Worm (Caenorhabditis elegans) whole organism, L3 larva: ENCODE results near the gene tps-1.

Source experiments
- R02D3.7 ChIP-seq: fragments of 150-350 bp; optimal IDR thresholded peaks from 2 replicates; lab custom pipeline; 2014; ENCODE audit warnings: missing biosample characterization, missing genetic modification characterization
- ZK546.5 ChIP-seq: sonication (generic microtip); optimal IDR thresholded peaks from 2 replicates; lab custom pipeline; 2017; ENCODE audit warnings: missing biosample characterization, missing genetic modification characterization
- ama-1 ChIP-seq: fragments of 150-350 bp; optimal IDR thresholded peaks from 2 replicates; lab custom pipeline; 2018
- ceh-16 ChIP-seq: sonication (generic microtip); optimal IDR thresholded peaks from 2 replicates; lab custom pipeline; 2017; ENCODE audit warnings: missing biosample characterization, missing genetic modification characterization
- ceh-28 ChIP-seq: fragments of 150-350 bp; optimal IDR thresholded peaks from 2 replicates; lab custom pipeline; 2014; ENCODE audit warnings: missing biosample characterization, missing genetic modification reagents, missing genetic modification characterization
- ceh-82 ChIP-seq: fragments of 150-350 bp; optimal IDR thresholded peaks from 2 replicates; lab custom pipeline; 2014; ENCODE audit warnings: missing biosample characterization, missing genetic modification characterization
- ceh-9 ChIP-seq: sonication (generic microtip); optimal IDR thresholded peaks from 2 replicates; lab custom pipeline; 2018; ENCODE audit warnings: missing biosample characterization, missing genetic modification characterization
- daf-12 ChIP-seq: fragments of 150-350 bp; optimal IDR thresholded peaks from 2 replicates; lab custom pipeline; 2014; ENCODE audit warnings: missing biosample characterization, missing genetic modification reagents, missing genetic modification characterization
- egl-27 ChIP-seq: sonication (generic microtip); optimal IDR thresholded peaks from 4 replicates; lab custom pipeline; 2017; ENCODE audit warnings: missing biosample characterization, missing genetic modification reagents, missing genetic modification characterization
- egl-5 ChIP-seq: fragments of 150-350 bp; optimal IDR thresholded peaks from 2 replicates; lab custom pipeline; 2017; ENCODE audit warnings: missing biosample characterization, missing genetic modification reagents, missing genetic modification characterization, inconsistent platforms
- elt-2 ChIP-seq: sonication (generic microtip); optimal IDR thresholded peaks from 2 replicates; lab custom pipeline; 2016; ENCODE audit warnings: missing genetic modification reagents, mild to moderate bottlenecking, missing genetic modification characterization, missing compliant biosample characterization
- elt-3 ChIP-seq, 3 experiments: fragments of 150-350 bp in 1 of 3; sonication (generic microtip) in 2 of 3; optimal IDR thresholded peaks; 2 replicates in 2 of 3; 4 replicates in 1 of 3; lab custom pipeline; 2014 to 2017; ENCODE audit warnings: missing biosample characterization in 3 of 3, missing genetic modification characterization in 3 of 3
- eor-1 ChIP-seq, 2 experiments: fragments of 150-350 bp; optimal IDR thresholded peaks; 2 replicates each; lab custom pipeline; 2014 to 2018; ENCODE audit warnings: missing biosample characterization in 2 of 2, missing genetic modification characterization in 2 of 2
- fkh-2 ChIP-seq: fragments of 150-350 bp; optimal IDR thresholded peaks from 2 replicates; lab custom pipeline; 2014; ENCODE audit warnings: missing biosample characterization, missing genetic modification reagents, missing genetic modification characterization
- fos-1 ChIP-seq: fragments of 150-350 bp; optimal IDR thresholded peaks from 2 replicates; lab custom pipeline; 2014; ENCODE audit warnings: missing biosample characterization, missing genetic modification characterization
- jun-1 ChIP-seq: fragments of 150-350 bp; optimal IDR thresholded peaks from 2 replicates; lab custom pipeline; 2014; ENCODE audit warnings: missing biosample characterization, missing genetic modification reagents, missing genetic modification characterization
- lin-15B ChIP-seq: fragments of 150-350 bp; optimal IDR thresholded peaks from 2 replicates; lab custom pipeline; 2014; ENCODE audit warnings: missing biosample characterization, missing genetic modification characterization
- lin-39 ChIP-seq: fragments of 150-350 bp; optimal IDR thresholded peaks from 2 replicates; lab custom pipeline; 2018; ENCODE audit warnings: missing biosample characterization, missing genetic modification reagents, missing genetic modification characterization
- lsy-12 ChIP-seq: sonication (generic microtip); optimal IDR thresholded peaks from 2 replicates; lab custom pipeline; 2016; ENCODE audit warnings: mild to moderate bottlenecking, missing genetic modification characterization, missing compliant biosample characterization
- mdl-1 ChIP-seq: fragments of 150-350 bp; optimal IDR thresholded peaks from 2 replicates; lab custom pipeline; 2014; ENCODE audit warnings: missing biosample characterization, missing genetic modification characterization
- mml-1 ChIP-seq: fragments of 150-350 bp; sonication (generic microtip); optimal IDR thresholded peaks from 3 replicates; lab custom pipeline; 2014; ENCODE audit warnings: missing biosample characterization, missing genetic modification characterization
- nfya-1 ChIP-seq: sonication (generic microtip); optimal IDR thresholded peaks from 2 replicates; lab custom pipeline; 2017; ENCODE audit warnings: missing genetic modification characterization, mild to moderate bottlenecking, missing compliant biosample characterization, antibody characterized with exemption, moderate library complexity; ENCODE audit not compliant: insufficient read depth
- nhr-11 ChIP-seq: fragments of 150-350 bp; optimal IDR thresholded peaks from 2 replicates; lab custom pipeline; 2014; ENCODE audit warnings: missing biosample characterization, missing genetic modification characterization
- nhr-12 ChIP-seq: fragments of 150-350 bp; optimal IDR thresholded peaks from 2 replicates; lab custom pipeline; 2014; ENCODE audit warnings: missing biosample characterization, missing genetic modification characterization
- nhr-23 ChIP-seq: fragments of 150-350 bp; optimal IDR thresholded peaks from 2 replicates; lab custom pipeline; 2014; ENCODE audit warnings: missing biosample characterization, missing genetic modification reagents, missing genetic modification characterization
- nhr-237 ChIP-seq: fragments of 150-350 bp; optimal IDR thresholded peaks from 2 replicates; lab custom pipeline; 2014; ENCODE audit warnings: missing biosample characterization, missing genetic modification characterization
- nhr-25 ChIP-seq: sonication (generic microtip); optimal IDR thresholded peaks from 2 replicates; lab custom pipeline; 2017; ENCODE audit warnings: missing biosample characterization, missing genetic modification characterization
- nhr-28 ChIP-seq: fragments of 150-350 bp; optimal IDR thresholded peaks from 2 replicates; lab custom pipeline; 2014; ENCODE audit warnings: missing biosample characterization, missing genetic modification characterization
- nhr-43 ChIP-seq: sonication (generic microtip); optimal IDR thresholded peaks from 2 replicates; lab custom pipeline; 2016; ENCODE audit warnings: mild to moderate bottlenecking, missing genetic modification characterization, missing compliant biosample characterization; ENCODE audit not compliant: poor library complexity, severe bottlenecking
- nhr-76 ChIP-seq: fragments of 150-350 bp; sonication (generic microtip); optimal IDR thresholded peaks from 5 replicates; lab custom pipeline; 2014; ENCODE audit warnings: missing biosample characterization, missing genetic modification characterization
- pha-4 ChIP-seq: fragments of 150-350 bp; optimal IDR thresholded peaks from 2 replicates; lab custom pipeline; 2014; ENCODE audit warnings: missing biosample characterization, missing genetic modification reagents, missing genetic modification characterization
- pqm-1 ChIP-seq: fragments of 150-350 bp; optimal IDR thresholded peaks from 2 replicates; lab custom pipeline; 2017; ENCODE audit warnings: missing biosample characterization, missing genetic modification characterization, inconsistent platforms
- sea-2 ChIP-seq: fragments of 150-350 bp; sonication (generic microtip); optimal IDR thresholded peaks from 4 replicates; lab custom pipeline; 2014; ENCODE audit warnings: missing biosample characterization, missing genetic modification reagents, missing genetic modification characterization
- skn-1 ChIP-seq: fragments of 150-350 bp; optimal IDR thresholded peaks from 2 replicates; lab custom pipeline; 2014; ENCODE audit warnings: missing biosample characterization, missing genetic modification characterization
- snpc-4 ChIP-seq: fragments of 150-350 bp; optimal IDR thresholded peaks from 2 replicates; lab custom pipeline; 2014; ENCODE audit warnings: missing biosample characterization, missing genetic modification characterization
- tbx-2 ChIP-seq: sonication (generic microtip); optimal IDR thresholded peaks from 2 replicates; lab custom pipeline; 2016; ENCODE audit warnings: mild to moderate bottlenecking, missing genetic modification characterization, missing compliant biosample characterization
- unc-39 ChIP-seq: sonication (generic microtip); optimal IDR thresholded peaks from 4 replicates; lab custom pipeline; 2017; ENCODE audit warnings: missing biosample characterization, missing genetic modification characterization
- ztf-11 ChIP-seq: fragments of 150-350 bp; optimal IDR thresholded peaks from 2 replicates; lab custom pipeline; 2014; ENCODE audit warnings: missing biosample characterization, missing genetic modification characterization

Gene tps-1

DNA sequence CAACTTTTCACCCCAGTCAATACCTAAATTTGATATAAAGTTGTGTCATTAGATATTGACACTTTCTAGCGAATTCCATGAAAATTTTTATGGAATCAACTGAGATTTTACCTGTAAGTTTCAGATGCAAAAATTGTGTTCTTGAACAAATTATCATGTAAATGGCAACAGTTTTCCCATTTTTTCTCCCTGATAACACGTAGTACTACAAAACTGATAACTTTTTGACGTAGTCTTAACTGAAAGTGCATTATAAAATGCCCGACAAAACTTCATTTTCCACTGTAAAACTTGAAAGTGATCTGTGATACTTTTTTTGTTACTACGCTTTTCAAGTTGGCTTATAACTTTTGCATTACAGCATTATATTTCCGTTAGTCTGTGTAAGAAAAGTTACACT, 4.3 kb upstream of the tps-1 start:
- TF ChIP-seq pqm-1 (tag; lab: Kevin White, UChicago) = peak; percentile 28
- no peak for TF ChIP-seq ceh-82 (tag; lab: Kevin White, UChicago)
- no peak for TF ChIP-seq nhr-76 (tag; lab: Kevin White, UChicago)
- TF ChIP-seq elt-2 = peak; percentile 64

DNA sequence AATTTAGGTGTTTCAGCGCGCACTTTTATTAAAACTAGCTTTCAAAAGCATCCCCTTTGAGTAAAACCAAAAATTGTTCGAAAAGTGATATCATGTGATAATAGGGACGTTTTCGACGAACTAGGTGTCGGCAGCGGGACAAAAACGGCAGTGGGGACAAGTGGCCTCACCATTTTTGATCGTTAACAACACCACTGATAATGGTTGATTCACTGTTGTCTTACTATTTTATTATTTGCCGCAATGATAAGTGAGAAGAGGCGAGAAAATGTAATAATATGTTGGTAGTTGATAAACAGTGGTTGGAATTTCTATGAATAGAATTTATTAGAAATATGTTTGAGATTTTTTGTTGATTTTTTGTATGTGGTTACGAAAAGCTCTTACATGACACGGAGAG, 1.6 kb upstream of the tps-1 start:
- TF ChIP-seq nhr-28 (tag; lab: Kevin White, UChicago) (no peak), egl-5 (tag; lab: Kevin White, UChicago) (no peak), nhr-76 (tag; lab: Kevin White, UChicago) (no peak), ama-1 (no peak), skn-1 (tag; lab: Kevin White, UChicago) (no peak), mml-1 (tag; lab: Kevin White, UChicago) (no peak), daf-12 (tag; lab: Kevin White, UChicago) (no peak), nhr-43 (tag; lab: Kevin White, UChicago) (no peak), ztf-11 (tag; lab: Kevin White, UChicago) (no peak), ceh-16 (tag; lab: Kevin White, UChicago) (no peak), pqm-1 (tag; lab: Kevin White, UChicago) (peak; percentile 60), R02D3.7 (tag; lab: Kevin White, UChicago) (no peak), nhr-237 (no peak), snpc-4 (tag; lab: Kevin White, UChicago) (no peak), ZK546.5 (tag; lab: Kevin White, UChicago) (no peak), elt-3 (tag; optimal IDR thresholded peaks at IDR 0.05; lab: Kevin White, UChicago) (no peak), egl-27 (tag; lab: Kevin White, UChicago) (no peak), jun-1 (tag; lab: Kevin White, UChicago) (no peak), fos-1 (tag; lab: Kevin White, UChicago) (no peak), nhr-11 (tag; lab: Kevin White, UChicago) (no peak), elt-2 (peak; percentile 86), nhr-12 (tag; lab: Kevin White, UChicago) (no peak), pha-4 (peak; percentile 21), nhr-23 (tag; lab: Kevin White, UChicago) (no peak), lin-15B (tag; lab: Kevin White, UChicago) (no peak)

- no peak for TF ChIP-seq snpc-4 (tag; lab: Kevin White, UChicago)
- no peak for TF ChIP-seq ceh-28
- peak; percentile 74 for TF ChIP-seq pqm-1 (tag; lab: Kevin White, UChicago)
- peak; percentile 79 for TF ChIP-seq elt-2
Observed at ce11 chrX:17472917-17473316, 1.4 kb downstream of the tps-1 start.

- TF ChIP-seq pqm-1 (tag; lab: Kevin White, UChicago) = peak; percentile 87
- TF ChIP-seq skn-1 (tag; lab: Kevin White, UChicago) = no peak
- TF ChIP-seq lin-39 (tag; lab: Kevin White, UChicago) = no peak
- no peak for TF ChIP-seq eor-1 (tag; optimal IDR thresholded peaks at IDR 0.05; lab: Kevin White, UChicago)
- TF ChIP-seq mdl-1 (tag; lab: Kevin White, UChicago) = no peak
- no peak for TF ChIP-seq fos-1 (tag; lab: Kevin White, UChicago)
- no peak for TF ChIP-seq nhr-28 (tag; lab: Kevin White, UChicago)
- TF ChIP-seq egl-5 (tag; lab: Kevin White, UChicago) = no peak
- TF ChIP-seq elt-2 = peak; percentile 95
- peak; percentile 87 for TF ChIP-seq jun-1 (tag; lab: Kevin White, UChicago)
- no peak for TF ChIP-seq R02D3.7 (tag; lab: Kevin White, UChicago)
- no peak for TF ChIP-seq tbx-2
- TF ChIP-seq nhr-25 (tag; lab: Kevin White, UChicago) = no peak
- TF ChIP-seq pha-4 = peak; percentile 68
- TF ChIP-seq mml-1 (tag; lab: Kevin White, UChicago) = no peak
- no peak for TF ChIP-seq daf-12 (tag; lab: Kevin White, UChicago)
- no peak for TF ChIP-seq unc-39 (tag; lab: Kevin White, UChicago)
Observed at ce11 chrX:17471703-17472102, 2.6 kb downstream of the tps-1 start.

- TF ChIP-seq ceh-82 (tag; lab: Kevin White, UChicago) = no peak
- TF ChIP-seq elt-3 (tag; optimal IDR thresholded peaks at IDR 0.05; lab: Kevin White, UChicago) = no peak
- TF ChIP-seq nhr-11 (tag; lab: Kevin White, UChicago) = no peak
- no peak for TF ChIP-seq pha-4
- no peak for TF ChIP-seq nhr-25 (tag; lab: Kevin White, UChicago)
- TF ChIP-seq nhr-43 (tag; lab: Kevin White, UChicago) = no peak
- no peak for TF ChIP-seq fkh-2 (tag; lab: Kevin White, UChicago)
- TF ChIP-seq lsy-12 (tag; lab: Kevin White, UChicago) = no peak
- no peak for TF ChIP-seq R02D3.7 (tag; lab: Kevin White, UChicago)
- TF ChIP-seq ZK546.5 (tag; lab: Kevin White, UChicago) = no peak
- no peak for TF ChIP-seq nhr-23 (tag; lab: Kevin White, UChicago)
- no peak for TF ChIP-seq ceh-9 (tag; lab: Kevin White, UChicago)
- no peak for TF ChIP-seq nfya-1
- TF ChIP-seq sea-2 (GFP tag; lab: Kevin White, UChicago) = no peak
- no peak for TF ChIP-seq elt-2
- no peak for TF ChIP-seq mdl-1 (tag; lab: Kevin White, UChicago)
- TF ChIP-seq snpc-4 (tag; lab: Kevin White, UChicago) = no peak
Observed at ce11 chrX:17468483-17468882, 5.9 kb downstream of the tps-1 start.
